Worm (Caenorhabditis elegans) whole organism, midembryonic: ENCODE data around the gene F54D5.7.

Experiments
- T22C8.4 ChIP-seq: fragments of 200-800 bp; sonication (Bioruptor generic); IDR thresholded peaks from 2 replicates; pipeline ENCODE4 v1.3.6; 2022; ENCODE audit warnings: missing genetic modification characterization, missing compliant biosample characterization
- cog-1 ChIP-seq: sonication (generic microtip); optimal IDR thresholded peaks from 2 replicates; lab custom pipeline; 2016; ENCODE audit warnings: missing genetic modification characterization, missing compliant biosample characterization
- flt-1 ChIP-seq: fragments of 200-800 bp; sonication (Bioruptor generic); IDR thresholded peaks from 2 replicates; pipeline ENCODE4 v1.3.6; 2022; ENCODE audit warnings: missing genetic modification characterization, missing compliant biosample characterization
- klf-2 ChIP-seq: fragments of 200-800 bp; sonication (Bioruptor generic); conservative IDR thresholded peaks from 2 replicates; pipeline ENCODE4 v1.3.6; 2022; ENCODE audit warnings: missing genetic modification reagents, missing genetic modification characterization, missing compliant biosample characterization
- med-1 ChIP-seq: sonication (generic microtip); optimal IDR thresholded peaks from 2 replicates; lab custom pipeline; 2017; ENCODE audit warnings: missing genetic modification characterization, mild to moderate bottlenecking, missing compliant biosample characterization, antibody characterized with exemption, missing genetic modification reagents; ENCODE audit not compliant: insufficient read depth
- ref-1 ChIP-seq: fragments of 200-800 bp; sonication (Bioruptor generic); conservative IDR thresholded peaks from 2 replicates; pipeline ENCODE4 v1.3.6; 2022; ENCODE audit warnings: missing genetic modification reagents, missing genetic modification characterization, missing compliant biosample characterization
- tab-1 ChIP-seq: fragments of 200-800 bp; sonication (Bioruptor generic); IDR thresholded peaks from 2 replicates; pipeline ENCODE4 v1.3.6; 2022; ENCODE audit warnings: missing genetic modification characterization, missing compliant biosample characterization
- ztf-23 ChIP-seq: fragments of 200-800 bp; sonication (Bioruptor generic); IDR thresholded peaks from 2 replicates; pipeline ENCODE4 v1.3.6; 2022; ENCODE audit warnings: missing genetic modification reagents, missing genetic modification characterization, missing compliant biosample characterization
- ztf-29 ChIP-seq: fragments of 200-800 bp; sonication (Bioruptor generic); IDR thresholded peaks from 2 replicates; pipeline ENCODE4 v1.3.6; 2022; ENCODE audit warnings: missing genetic modification reagents, missing genetic modification characterization, missing compliant biosample characterization

The F54D5.7 gene

ce11 chrII:11526954-11527353 is 20.4 kb upstream of the F54D5.7 start, which contains the start of gene age-1:
Gene age-1, minus strand, starts transcription at chrII:11527054.
- no peak for TF ChIP-seq cog-1 (tag; lab: Kevin White, UChicago)
- TF ChIP-seq ref-1 (GFP tag; lab: Robert Waterston, UW) = no peak
- no peak for TF ChIP-seq tab-1 (GFP tag; lab: Robert Waterston, UW)
- TF ChIP-seq T22C8.4 (GFP tag; lab: Robert Waterston, UW) = no peak
- no peak for TF ChIP-seq med-1 (GFP tag; lab: Kevin White, UChicago)
- no peak for TF ChIP-seq ztf-29
- TF ChIP-seq ztf-23 (GFP tag; lab: Robert Waterston, UW) = no peak
- TF ChIP-seq flt-1 (GFP tag; lab: Robert Waterston, UW) = no peak
- TF ChIP-seq klf-2 (GFP tag; lab: Robert Waterston, UW) = no peak

ce11 chrII:11533716-11534115 is 13.6 kb upstream of the F54D5.7 start, which contains the start of gene mdt-8:
Gene mdt-8, minus strand, starts transcription at chrII:11533816.
- no peak for TF ChIP-seq ztf-23 (GFP tag; lab: Robert Waterston, UW)
- no peak for TF ChIP-seq flt-1 (GFP tag; lab: Robert Waterston, UW)
- no peak for TF ChIP-seq ztf-29
- no peak for TF ChIP-seq T22C8.4 (GFP tag; lab: Robert Waterston, UW)
- no peak for TF ChIP-seq klf-2 (GFP tag; lab: Robert Waterston, UW)
- no peak for TF ChIP-seq ref-1 (GFP tag; lab: Robert Waterston, UW)
- no peak for TF ChIP-seq cog-1 (tag; lab: Kevin White, UChicago)
- no peak for TF ChIP-seq tab-1 (GFP tag; lab: Robert Waterston, UW)
- TF ChIP-seq med-1 (GFP tag; lab: Kevin White, UChicago) = no peak

- TF ChIP-seq ztf-23 (GFP tag; lab: Robert Waterston, UW) (peak; percentile 92), ztf-29 (peak; percentile 57; the same call in 1 of the 2 replicates), cog-1 (tag; lab: Kevin White, UChicago) (peak; percentile 64), flt-1 (GFP tag; lab: Robert Waterston, UW) (peak; percentile 88), T22C8.4 (GFP tag; lab: Robert Waterston, UW) (peak; percentile 73), klf-2 (GFP tag; lab: Robert Waterston, UW) (peak; percentile 94), tab-1 (GFP tag; lab: Robert Waterston, UW) (peak; percentile 86), ref-1 (GFP tag; lab: Robert Waterston, UW) (peak; percentile 56)
These were observed 12.8 kb upstream of the F54D5.7 start, which contains the start of gene Y62F5A.12 for ce11 chrII:11534429-11535099. Gene Y62F5A.12, minus strand, starts transcription at chrII:11534479.

- TF ChIP-seq cog-1 (tag; lab: Kevin White, UChicago) (no peak), flt-1 (GFP tag; lab: Robert Waterston, UW) (peak; percentile 71), klf-2 (GFP tag; lab: Robert Waterston, UW) (no peak)
These were observed 11.9 kb upstream of the F54D5.7 start for ce11 chrII:11535429-11535828.

ce11 chrII:11535924-11536323 is 11.4 kb upstream of the F54D5.7 start:
- TF ChIP-seq T22C8.4 (GFP tag; lab: Robert Waterston, UW) (no peak), ref-1 (GFP tag; lab: Robert Waterston, UW) (no peak), klf-2 (GFP tag; lab: Robert Waterston, UW) (no peak), cog-1 (tag; lab: Kevin White, UChicago) (no peak), ztf-29 (no peak), ztf-23 (GFP tag; lab: Robert Waterston, UW) (no peak), med-1 (GFP tag; lab: Kevin White, UChicago) (no peak), tab-1 (GFP tag; lab: Robert Waterston, UW) (no peak), flt-1 (GFP tag; lab: Robert Waterston, UW) (no peak)

ce11 chrII:11536505-11536904 is 10.8 kb upstream of the F54D5.7 start:
- TF ChIP-seq cog-1 (tag; lab: Kevin White, UChicago) = no peak
- TF ChIP-seq tab-1 (GFP tag; lab: Robert Waterston, UW) = no peak
- TF ChIP-seq T22C8.4 (GFP tag; lab: Robert Waterston, UW) = no peak
- TF ChIP-seq flt-1 (GFP tag; lab: Robert Waterston, UW) = no peak
- no peak for TF ChIP-seq ztf-29
- TF ChIP-seq ref-1 (GFP tag; lab: Robert Waterston, UW) = no peak
- no peak for TF ChIP-seq ztf-23 (GFP tag; lab: Robert Waterston, UW)
- no peak for TF ChIP-seq klf-2 (GFP tag; lab: Robert Waterston, UW)
- TF ChIP-seq med-1 (GFP tag; lab: Kevin White, UChicago) = no peak

ce11 chrII:11537115-11537514 is 10.2 kb upstream of the F54D5.7 start:
- TF ChIP-seq cog-1 (tag; lab: Kevin White, UChicago) = no peak
- 0 out of 2 replicates have a peak, but pooled peaks have one; percentile 18 for TF ChIP-seq ztf-23 (GFP tag; lab: Robert Waterston, UW)
- TF ChIP-seq klf-2 (GFP tag; lab: Robert Waterston, UW) = no peak
- TF ChIP-seq ref-1 (GFP tag; lab: Robert Waterston, UW) = no peak

ce11 chrII:11537606-11538016 is 9.7 kb upstream of the F54D5.7 start:
- TF ChIP-seq T22C8.4 (GFP tag; lab: Robert Waterston, UW) (peak; percentile 45; the same call in 1 of the 2 replicates), tab-1 (GFP tag; lab: Robert Waterston, UW) (no peak; the same call in 1 of the 2 replicates), klf-2 (GFP tag; lab: Robert Waterston, UW) (no peak), med-1 (GFP tag; lab: Kevin White, UChicago) (no peak), flt-1 (GFP tag; lab: Robert Waterston, UW) (peak; percentile 76)

ce11 chrII:11538741-11539140 is 8.6 kb upstream of the F54D5.7 start, which contains the start of gene Y62F5A.9:
Gene Y62F5A.9, minus strand, starts transcription at chrII:11538841.
- TF ChIP-seq med-1 (GFP tag; lab: Kevin White, UChicago) (no peak), ztf-23 (GFP tag; lab: Robert Waterston, UW) (no peak), cog-1 (tag; lab: Kevin White, UChicago) (no peak), tab-1 (GFP tag; lab: Robert Waterston, UW) (no peak), ref-1 (GFP tag; lab: Robert Waterston, UW) (no peak), T22C8.4 (GFP tag; lab: Robert Waterston, UW) (no peak), flt-1 (GFP tag; lab: Robert Waterston, UW) (no peak), klf-2 (GFP tag; lab: Robert Waterston, UW) (no peak), ztf-29 (no peak)
